Fruit fly (Drosophila melanogaster): Measurements from ENCODE around the gene Arl2.
A peak's percentile ranks its signal among the peaks of the same experiment; 100 is the strongest.

The Arl2 gene

DNA sequence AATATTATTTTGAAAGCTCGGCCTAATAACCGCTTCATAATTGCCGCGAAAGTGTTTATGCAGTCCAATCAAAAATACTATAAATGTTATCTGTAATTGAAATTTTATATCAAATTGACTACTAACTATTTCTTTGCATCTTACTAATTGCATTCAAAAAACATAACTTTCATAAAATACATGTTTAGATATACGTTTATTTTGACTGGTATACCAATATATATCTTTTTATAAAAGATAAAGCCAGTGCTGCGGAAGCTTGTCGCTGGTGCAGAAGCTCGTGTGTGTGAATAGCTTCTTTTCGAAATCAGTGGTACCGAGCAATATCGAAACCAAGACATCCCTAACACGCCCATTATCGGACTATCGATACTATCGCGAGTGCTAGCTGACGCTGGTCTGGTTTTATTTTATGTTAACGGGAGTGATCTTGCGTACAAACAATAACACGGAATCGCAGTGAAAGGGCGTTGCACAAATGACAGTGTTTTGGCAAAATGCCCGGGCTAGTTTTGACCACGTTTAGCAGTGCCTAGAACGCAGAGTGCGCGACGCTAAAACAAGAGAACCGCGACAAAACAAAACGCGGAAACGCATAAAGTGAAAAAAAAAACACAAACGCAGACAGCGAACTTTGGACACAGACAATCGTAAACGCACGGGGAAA, 8.7 kb downstream of the Arl2 start, which contains the start of gene Atg13 (continued):
- peak; percentile 90; the same call in 1 of the 2 replicates for TF ChIP-seq amos (GFP tag; IDR thresholded peaks at IDR 0.05; ENCODE audit: partially characterized antibody)
- TF ChIP-seq ci (GFP tag; IDR thresholded peaks at IDR 0.05): peak; percentile 39; the same call in 1 of the 3 replicates
- TF ChIP-seq CG1647 (GFP tag; optimal IDR thresholded peaks at IDR 0.05): no peak
- no peak for TF ChIP-seq zfh1 (GFP tag; IDR thresholded peaks at IDR 0.05)
- TF ChIP-seq zf30C (GFP tag; optimal IDR thresholded peaks at IDR 0.05): no peak
- peak; percentile 5 for TF ChIP-seq Camta (GFP tag; optimal IDR thresholded peaks at IDR 0.05)
- no peak for TF ChIP-seq croc (GFP tag; conservative IDR thresholded peaks at IDR 0.05)
- no peak for TF ChIP-seq Neu2 (GFP tag; optimal IDR thresholded peaks at IDR 0.05; ENCODE audit: borderline replicate concordance)
- TF ChIP-seq B-H1 (GFP tag; IDR thresholded peaks at IDR 0.05): no peak
- no peak for TF ChIP-seq salm (tag; optimal IDR thresholded peaks at IDR 0.05)
- TF ChIP-seq ac (GFP tag; optimal IDR thresholded peaks at IDR 0.05): no peak
- TF ChIP-seq C15 (GFP tag; IDR thresholded peaks at IDR 0.05): no peak
- no peak for TF ChIP-seq cg (GFP tag; optimal IDR thresholded peaks at IDR 0.05)
- TF ChIP-seq CG10959 (GFP tag; IDR thresholded peaks at IDR 0.05): no peak
- no peak for TF ChIP-seq lov (optimal IDR thresholded peaks at IDR 0.05)
- no peak for TF ChIP-seq lov (GFP tag; IDR thresholded peaks at IDR 0.05)
- no peak for TF ChIP-seq CG13296 (GFP tag; optimal IDR thresholded peaks at IDR 0.05)
- no peak for TF ChIP-seq bowl (GFP tag; IDR thresholded peaks at IDR 0.05)
- TF ChIP-seq CG10267 (tag; optimal IDR thresholded peaks at IDR 0.05): peak; percentile 36
- TF ChIP-seq chinmo (GFP tag; IDR thresholded peaks at IDR 0.05; ENCODE audit: partially characterized antibody): peak; percentile 73; the same call in 2 of the 4 replicates
- no peak for TF ChIP-seq CG6254 (GFP tag; optimal IDR thresholded peaks at IDR 0.05)
- TF ChIP-seq NC2β (GFP tag; optimal IDR thresholded peaks at IDR 0.05): no peak
- peak; percentile 34; the same call in 1 of the 3 replicates for TF ChIP-seq Aef1 (GFP tag; IDR thresholded peaks at IDR 0.05)
- peak; percentile 82 for TF ChIP-seq row (GFP tag; IDR thresholded peaks at IDR 0.05)
- peak; percentile 62 for TF ChIP-seq Nf-YC (tag; optimal IDR thresholded peaks at IDR 0.05)
- no peak for TF ChIP-seq CG15073 (GFP tag; optimal IDR thresholded peaks at IDR 0.05)
- TF ChIP-seq Doc2 (GFP tag; IDR thresholded peaks at IDR 0.05): no peak
- no peak for TF ChIP-seq dati (GFP tag; IDR thresholded peaks at IDR 0.05)
- TF ChIP-seq pzg (GFP tag; optimal IDR thresholded peaks at IDR 0.05): peak; percentile 46
- TF ChIP-seq CG10654 (GFP tag; optimal IDR thresholded peaks at IDR 0.05): no peak
- no peak for TF ChIP-seq rib (GFP tag; IDR thresholded peaks at IDR 0.05)
- TF ChIP-seq ap (GFP tag; IDR thresholded peaks at IDR 0.05): no peak
- TF ChIP-seq chn (GFP tag; optimal IDR thresholded peaks at IDR 0.05): no peak
- TF ChIP-seq CG6654 (GFP tag; optimal IDR thresholded peaks at IDR 0.05): no peak
- peak; percentile 18; the same call in 1 of the 2 replicates for TF ChIP-seq CG9932 (GFP tag; IDR thresholded peaks at IDR 0.05)
- peak; percentile 6 for TF ChIP-seq twi (tag; optimal IDR thresholded peaks at IDR 0.05)
- no peak for TF ChIP-seq al (GFP tag; IDR thresholded peaks at IDR 0.05)
- no peak for TF ChIP-seq fd102C (GFP tag; optimal IDR thresholded peaks at IDR 0.05)
- no peak for TF ChIP-seq pnt (GFP tag; optimal IDR thresholded peaks at IDR 0.05)
- TF ChIP-seq pan (optimal IDR thresholded peaks at IDR 0.05): no peak
- TF ChIP-seq pan (GFP tag; optimal IDR thresholded peaks at IDR 0.05 in 1 of 2, IDR thresholded peaks at IDR 0.05 in 1 of 2): no peak
- TF ChIP-seq CG9876 (GFP tag; optimal IDR thresholded peaks at IDR 0.05): no peak
- no peak for TF ChIP-seq CG11504 (tag; optimal IDR thresholded peaks at IDR 0.05)
- peak; percentile 45 for TF ChIP-seq HLHmδ (GFP tag; optimal IDR thresholded peaks at IDR 0.05)
- TF ChIP-seq CG10274 (GFP tag; optimal IDR thresholded peaks at IDR 0.05): no peak
- no peak for TF ChIP-seq CG17568 (GFP tag; optimal IDR thresholded peaks at IDR 0.05)
- TF ChIP-seq lmd (GFP tag; IDR thresholded peaks at IDR 0.05): no peak
- no peak for TF ChIP-seq fd3F (GFP tag; optimal IDR thresholded peaks at IDR 0.05)
- no peak for TF ChIP-seq dan (GFP tag; IDR thresholded peaks at IDR 0.05)
- TF ChIP-seq sd (tag; optimal IDR thresholded peaks at IDR 0.05): no peak
- TF ChIP-seq CG8089 (GFP tag; optimal IDR thresholded peaks at IDR 0.05): no peak

Measured in whole organism, embryonic.